Worm (Caenorhabditis elegans): Measurements from ENCODE around the gene ins-19.

DNA sequence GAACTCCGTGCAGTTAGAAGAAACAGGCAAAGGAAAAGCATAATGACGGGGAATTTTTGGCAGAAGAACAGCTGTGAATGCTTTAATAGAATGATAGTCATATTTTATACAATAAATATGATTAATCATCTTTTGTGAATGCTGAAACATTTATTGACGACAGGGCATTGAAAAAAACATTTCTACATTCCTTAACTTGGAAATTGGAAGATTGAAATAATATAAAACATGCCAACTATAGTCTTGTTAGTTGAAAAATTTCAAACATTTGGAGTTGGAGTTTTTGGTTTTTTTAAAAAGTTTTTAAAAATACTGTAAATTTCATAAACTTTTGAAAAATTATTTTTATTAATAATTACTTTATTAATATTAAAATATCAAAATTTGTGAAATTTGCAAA is 29.4 kb downstream of the ins-19 start, which contains the start of gene Y25C1A.14:
- TF ChIP-seq hlh-12 (tag; optimal IDR thresholded peaks at IDR 0.05) (no peak), dpl-1 (GFP tag; optimal IDR thresholded peaks at IDR 0.05) (no peak), pha-4 (tag; optimal IDR thresholded peaks at IDR 0.05) (no peak), unc-130 (GFP tag; optimal IDR thresholded peaks at IDR 0.05) (no peak), nfya-2 (GFP tag; IDR thresholded peaks at IDR 0.05) (no peak), unc-62 (GFP tag; optimal IDR thresholded peaks at IDR 0.05) (no peak), ZK185.1 (tag; optimal IDR thresholded peaks at IDR 0.05; ENCODE audit: poor library complexity, severe bottlenecking) (no peak), bed-1 (GFP tag; IDR thresholded peaks at IDR 0.05) (no peak), F23B12.7 (tag; optimal IDR thresholded peaks at IDR 0.05; ENCODE audit: insufficient read depth) (no peak)
